Worm (Caenorhabditis elegans) whole organism, dauer: ENCODE results near the gene fbxb-112.
"Not testable (repeated sequence)": the region's sequence is repeated elsewhere in the genome, so short reads cannot be mapped to it uniquely, and the experiment has no call there.

Source experiments
- unc-62 ChIP-seq: sonication (generic microtip); optimal IDR thresholded peaks from 2 replicates; lab custom pipeline; 2017; ENCODE audit warnings: missing biosample characterization, missing genetic modification reagents, missing genetic modification characterization

The fbxb-112 gene

ce11 chrII:3464580-3464979 is 26.3 kb upstream of the fbxb-112 start, which contains the start of gene C16C8.10:
TSS of gene C16C8.10 (minus strand) at chrII:3464680.
- TF ChIP-seq unc-62 (GFP tag; lab: Kevin White, UChicago) = not testable (repeated sequence)

ce11 chrII:3470549-3470948 is 20.3 kb upstream of the fbxb-112 start, which contains the start of gene Y49F6B.20:
TSS of gene Y49F6B.20 (minus strand) at chrII:3470649.
- no peak for TF ChIP-seq unc-62 (GFP tag; lab: Kevin White, UChicago)

ce11 chrII:3471603-3472002 is 19.3 kb upstream of the fbxb-112 start, which contains the start of gene Y49F6B.13:
TSS of gene Y49F6B.13 (minus strand) at chrII:3471703.
- TF ChIP-seq unc-62 (GFP tag; lab: Kevin White, UChicago) = no peak

- TF ChIP-seq unc-62 (GFP tag; lab: Kevin White, UChicago) = no peak
Observed at ce11 chrII:3472316-3472715, 18.6 kb upstream of the fbxb-112 start, which contains the start of gene Y49F6B.12. TSS of gene Y49F6B.12 (minus strand) at chrII:3472416.

- TF ChIP-seq unc-62 (GFP tag; lab: Kevin White, UChicago) = no peak
Observed at ce11 chrII:3472817-3473216, 18.1 kb upstream of the fbxb-112 start, which contains the start of gene Y49F6B.6. TSS of gene Y49F6B.6 (plus strand) at chrII:3473117.

ce11 chrII:3473744-3474143 is 17.2 kb upstream of the fbxb-112 start, which contains the start of gene sdz-32:
TSS of gene sdz-32 (plus strand) at chrII:3474044.
- TF ChIP-seq unc-62 (GFP tag; lab: Kevin White, UChicago) = no peak

ce11 chrII:3476536-3476935 is 14.4 kb upstream of the fbxb-112 start:
- TF ChIP-seq unc-62 (GFP tag; lab: Kevin White, UChicago) = no peak

ce11 chrII:3477171-3477570 is 13.7 kb upstream of the fbxb-112 start, which contains the start of gene fbxb-104:
TSS of gene fbxb-104 (minus strand) at chrII:3477271.
- no peak for TF ChIP-seq unc-62 (GFP tag; lab: Kevin White, UChicago)

ce11 chrII:3481584-3481983 is 9.3 kb upstream of the fbxb-112 start, which contains the start of gene Y49F6B.8:
TSS of gene Y49F6B.8 (minus strand) at chrII:3481684.
- no peak for TF ChIP-seq unc-62 (GFP tag; lab: Kevin White, UChicago)

- TF ChIP-seq unc-62 (GFP tag; lab: Kevin White, UChicago) = no peak
Observed at ce11 chrII:3482231-3482630, 8.7 kb upstream of the fbxb-112 start, which contains the start of gene smu-2. TSS of gene smu-2 (plus strand) at chrII:3482408.

- no peak for TF ChIP-seq unc-62 (GFP tag; lab: Kevin White, UChicago)
Observed at ce11 chrII:3499386-3499785, 8.5 kb downstream of the fbxb-112 start, which contains the start of gene Y49F6B.9. TSS of gene Y49F6B.9 (minus strand) at chrII:3499387.

ce11 chrII:3500373-3500772 is 9.5 kb downstream of the fbxb-112 start:
- no peak for TF ChIP-seq unc-62 (GFP tag; lab: Kevin White, UChicago)

- no peak for TF ChIP-seq unc-62 (GFP tag; lab: Kevin White, UChicago)
Observed at ce11 chrII:3502011-3502410, 11.1 kb downstream of the fbxb-112 start.

ce11 chrII:3502520-3503323 is 11.8 kb downstream of the fbxb-112 start, which contains the start of the genes col-71 and Y49F6B.2:
TSS of gene col-71 (minus strand) at chrII:3502570.
TSS of gene Y49F6B.2 (plus strand) at chrII:3502968.
- no peak for TF ChIP-seq unc-62 (GFP tag; lab: Kevin White, UChicago)

ce11 chrII:3504717-3505116 is 13.8 kb downstream of the fbxb-112 start, which contains the start of gene cyh-1:
TSS of gene cyh-1 (plus strand) at chrII:3505017.
- TF ChIP-seq unc-62 (GFP tag; lab: Kevin White, UChicago) = no peak

ce11 chrII:3512240-3512639 is 21.3 kb downstream of the fbxb-112 start, which contains the start of gene Y49F6B.19:
TSS of gene Y49F6B.19 (minus strand) at chrII:3512340.
- no peak for TF ChIP-seq unc-62 (GFP tag; lab: Kevin White, UChicago)
